Worm (Caenorhabditis elegans): ENCODE results near the gene dnj-10.

DNA sequence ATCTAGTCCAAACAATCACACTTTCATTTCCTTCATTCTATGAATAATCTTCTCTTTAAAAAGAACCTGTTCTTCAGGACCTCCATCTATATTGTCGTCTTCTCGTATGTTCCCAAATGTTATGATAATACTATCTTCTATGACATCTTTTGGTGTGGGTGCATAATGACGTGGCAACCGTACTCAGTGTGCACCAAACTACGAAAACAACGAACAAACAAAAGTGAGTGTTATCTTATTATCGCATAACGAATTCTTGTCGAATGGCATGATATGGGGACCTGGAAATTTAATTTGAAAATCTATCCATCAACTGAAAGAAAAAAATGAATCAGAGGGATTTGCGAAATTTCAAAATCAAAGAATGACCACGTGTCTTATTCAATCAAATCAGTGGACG is 25.1 kb downstream of the dnj-10 start:
- no peak for TF ChIP-seq hlh-12 (tag; optimal IDR thresholded peaks at IDR 0.05)
- TF ChIP-seq F49E8.2 (tag; optimal IDR thresholded peaks at IDR 0.05; ENCODE audit: insufficient read depth), result no peak
- TF ChIP-seq F52B5.7 (tag; optimal IDR thresholded peaks at IDR 0.05), result no peak
- no peak for TF ChIP-seq pha-4 (tag; optimal IDR thresholded peaks at IDR 0.05)
- TF ChIP-seq mcd-1 (GFP tag; IDR thresholded peaks at IDR 0.05), result no peak
- TF ChIP-seq ama-1 (optimal IDR thresholded peaks at IDR 0.05), result no peak
- TF ChIP-seq ama-1 (GFP tag; optimal IDR thresholded peaks at IDR 0.05), result no peak
- TF ChIP-seq unc-130 (GFP tag; optimal IDR thresholded peaks at IDR 0.05), result no peak
- no peak for TF ChIP-seq unc-62 (GFP tag; optimal IDR thresholded peaks at IDR 0.05)
- TF ChIP-seq F57C9.4 (tag; optimal IDR thresholded peaks at IDR 0.05), result no peak
- TF ChIP-seq ceh-91 (GFP tag; IDR thresholded peaks at IDR 0.05), result no peak
- TF ChIP-seq hlh-26 (GFP tag; conservative IDR thresholded peaks at IDR 0.05), result no peak
- no peak for TF ChIP-seq snpc-4 (GFP tag; optimal IDR thresholded peaks at IDR 0.05)
- no peak for TF ChIP-seq snpc-4 (tag; optimal IDR thresholded peaks at IDR 0.05)
- no peak for TF ChIP-seq nfyb-1 (GFP tag; IDR thresholded peaks at IDR 0.05)
- TF ChIP-seq F57A8.1 (GFP tag; optimal IDR thresholded peaks at IDR 0.05), result no peak

Data from whole organism, young adult.